Fruit fly (Drosophila melanogaster): Measurements from ENCODE around the gene CG9776.

- TF ChIP-seq Jra (GFP tag; optimal IDR thresholded peaks at IDR 0.05) (no peak), GATAd (GFP tag; optimal IDR thresholded peaks at IDR 0.05) (no peak), CG9705 (GFP tag; optimal IDR thresholded peaks at IDR 0.05) (no peak), sage (GFP tag; optimal IDR thresholded peaks at IDR 0.05) (no peak), usp (GFP tag; optimal IDR thresholded peaks at IDR 0.05) (no peak), Hr83 (GFP tag; optimal IDR thresholded peaks at IDR 0.05; ENCODE audit: poor library complexity, severe bottlenecking) (no peak), sv (GFP tag; optimal IDR thresholded peaks at IDR 0.05) (no peak), Abd-B (GFP tag; optimal IDR thresholded peaks at IDR 0.05) (no peak)
Observed at dm6 chr3R:4282207-4282606, 51.7 kb downstream of the CG9776 start.
